Worm (Caenorhabditis elegans): Measurements from ENCODE around the gene sma-6.
A peak's percentile ranks its signal among the peaks of the same experiment; 100 is the strongest.

sma-6 gene

DNA sequence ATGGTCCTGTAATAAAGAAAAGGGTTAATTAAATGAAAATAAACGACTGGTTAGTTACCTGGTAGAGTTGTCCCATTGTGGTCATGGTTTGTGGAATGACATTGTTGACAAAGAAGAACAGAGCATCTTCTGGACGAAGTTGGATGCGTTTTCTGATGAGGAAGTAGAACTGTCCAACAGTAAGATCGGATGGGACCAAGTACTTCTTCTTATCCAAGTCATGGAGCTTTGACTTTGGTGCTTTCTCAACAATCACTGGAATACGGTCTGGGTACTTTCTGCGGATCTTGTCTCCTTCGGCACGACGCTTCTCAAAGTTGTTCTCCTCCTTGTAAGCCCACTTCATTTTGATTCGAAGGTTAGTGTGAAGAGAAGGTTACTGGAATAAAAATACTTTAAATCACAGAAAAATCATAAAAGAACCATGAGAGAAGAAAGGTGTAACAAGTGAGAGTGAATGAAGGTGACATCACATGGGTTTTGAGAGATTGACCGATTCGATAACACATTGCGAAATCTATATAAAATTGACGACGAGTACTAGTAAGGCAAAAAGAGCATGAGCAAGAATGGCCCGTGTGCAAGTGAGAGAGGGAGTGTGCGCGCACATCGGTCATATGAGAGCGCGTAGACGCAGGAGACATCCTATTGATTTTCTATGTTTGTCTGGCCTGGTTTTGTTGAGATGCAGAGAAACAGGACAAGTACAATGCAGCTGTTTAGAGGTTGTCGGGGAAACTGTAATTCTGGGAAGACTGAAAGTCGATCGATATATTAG, 23.2 kb downstream of the sma-6 start, which contains the start of gene lgg-1:
Gene lgg-1, minus strand, starts transcription at position 379 of the 778 bp plus-strand sequence.
- TF ChIP-seq unc-62 (GFP tag; optimal IDR thresholded peaks at IDR 0.05) = no peak

DNA sequence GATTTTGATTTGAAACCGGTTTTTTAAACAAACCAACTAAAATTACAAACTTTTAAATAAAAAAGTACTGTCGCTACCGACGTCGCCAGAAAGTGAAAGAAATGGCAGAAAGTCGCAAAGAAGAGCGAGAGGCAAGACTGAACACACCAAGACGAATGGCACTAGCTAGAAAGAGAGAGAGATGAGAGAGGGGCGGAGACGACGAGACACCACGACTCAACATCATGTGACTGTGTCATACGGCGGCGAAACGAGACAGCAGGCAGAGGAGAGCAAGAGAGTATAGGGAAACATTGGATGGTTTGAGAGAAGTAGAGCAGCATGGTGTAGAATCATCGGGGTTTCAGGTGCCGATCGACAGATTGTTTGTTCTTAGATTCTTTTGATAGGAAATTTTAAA, 24.1 kb downstream of the sma-6 start:
- peak; percentile 39 for TF ChIP-seq unc-62 (GFP tag; optimal IDR thresholded peaks at IDR 0.05)

DNA sequence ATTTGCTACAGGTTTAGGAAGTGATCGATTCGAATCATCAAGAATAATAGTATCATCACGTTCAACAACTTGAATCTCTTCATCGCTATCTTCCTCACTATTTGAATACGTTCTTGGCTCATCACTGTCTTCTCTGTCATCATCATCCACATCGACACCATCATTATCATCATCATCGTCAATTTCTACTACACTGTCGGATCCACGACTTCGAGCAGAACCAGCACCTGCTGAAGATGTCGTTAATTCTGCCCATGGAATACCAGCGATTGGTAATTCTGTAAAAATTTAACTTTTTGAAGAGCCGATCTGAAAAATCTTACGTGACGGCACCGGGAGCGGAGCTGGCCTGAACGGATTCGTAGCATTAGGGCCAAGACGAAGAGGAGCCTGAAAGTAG, 25.7 kb downstream of the sma-6 start:
- no peak for TF ChIP-seq unc-62 (GFP tag; optimal IDR thresholded peaks at IDR 0.05)

DNA sequence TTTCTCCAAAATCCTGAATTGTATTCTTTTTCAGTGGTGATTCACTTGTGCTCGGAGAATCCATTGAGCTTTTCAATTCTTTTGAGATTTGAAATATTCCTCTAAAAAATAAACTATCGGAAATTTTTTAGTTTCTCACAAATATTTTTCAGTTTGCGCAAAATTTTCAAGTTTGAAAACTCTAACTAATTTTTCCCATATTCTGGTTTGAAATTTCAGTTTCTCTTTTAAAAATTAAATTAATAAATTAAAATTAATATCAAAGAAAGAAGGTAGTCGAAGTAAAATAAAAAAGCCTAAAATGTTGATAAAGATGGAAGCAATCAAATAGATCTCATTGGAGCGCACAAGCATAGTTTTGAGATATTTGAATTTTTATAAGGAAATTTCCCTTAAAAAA, 27.6 kb downstream of the sma-6 start, which contains the start of gene C32D5.10:
Gene C32D5.10, minus strand, starts transcription at position 101 of the 400 bp plus-strand sequence.
- no peak for TF ChIP-seq unc-62 (GFP tag; optimal IDR thresholded peaks at IDR 0.05)

DNA sequence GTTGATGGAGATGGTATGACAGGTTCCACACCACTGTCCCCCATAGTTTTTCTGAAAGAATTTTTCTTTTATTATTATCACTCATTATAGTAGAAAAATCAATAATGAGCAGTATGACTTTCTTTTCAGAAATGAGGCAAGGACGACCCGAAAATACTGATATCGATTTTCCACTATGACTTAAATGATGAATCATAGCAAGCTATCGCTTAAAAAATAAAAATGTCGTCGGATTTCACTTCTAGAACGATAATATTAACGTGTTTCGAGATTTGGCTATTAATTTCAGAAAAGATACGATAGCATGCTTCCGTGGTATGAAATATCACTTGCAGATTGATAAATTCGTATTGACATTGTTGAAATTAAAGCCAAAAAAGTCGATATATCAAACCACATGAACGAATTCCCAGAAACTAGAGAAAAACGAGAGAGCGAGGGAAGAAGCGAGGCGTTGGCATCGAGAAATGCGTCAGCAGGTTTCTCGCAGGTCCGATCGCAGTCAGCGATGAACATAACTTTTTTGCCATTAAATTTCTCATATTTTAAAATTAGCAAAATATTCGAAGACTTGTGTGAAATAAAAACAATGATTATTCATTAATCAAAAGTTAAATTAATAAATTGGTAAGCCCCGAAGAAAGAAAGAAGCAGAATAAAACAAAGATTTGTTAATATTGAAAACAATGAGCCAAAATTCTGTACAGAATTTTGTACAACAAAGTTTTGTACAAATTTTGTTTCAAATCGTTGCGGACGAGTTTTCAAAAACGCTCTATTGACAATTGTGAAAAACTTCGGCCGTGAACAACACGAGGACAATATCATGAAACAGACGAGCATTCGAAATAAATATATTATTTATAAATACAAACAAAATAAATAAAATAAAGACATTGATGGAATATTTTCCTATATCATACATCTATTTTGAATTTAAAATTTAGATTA, 31.4 kb downstream of the sma-6 start, which contains the start of gene C32D5.11:
Gene C32D5.11, minus strand, starts transcription at position 51 of the 951 bp plus-strand sequence.
- TF ChIP-seq unc-62 (GFP tag; optimal IDR thresholded peaks at IDR 0.05) = no peak

DNA sequence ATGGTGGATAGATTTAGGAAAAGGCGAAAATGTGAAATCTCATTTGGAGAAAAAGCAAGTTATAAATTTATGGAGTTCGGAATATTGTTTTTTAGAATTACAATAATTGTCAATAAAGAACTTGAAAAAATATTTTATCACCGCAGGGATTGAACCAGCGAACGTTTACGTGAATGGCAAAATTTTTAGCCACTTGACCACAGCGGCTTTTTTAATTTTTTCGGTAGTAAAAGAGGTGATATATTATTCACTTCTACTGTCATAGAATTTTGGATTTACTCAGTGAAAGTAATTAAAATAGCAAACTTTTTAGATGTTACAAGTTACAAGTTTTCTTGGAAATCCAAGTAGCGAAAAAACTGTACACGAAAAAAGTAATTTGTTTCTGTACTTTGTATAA, 33.9 kb downstream of the sma-6 start:
- no peak for TF ChIP-seq unc-62 (GFP tag; optimal IDR thresholded peaks at IDR 0.05)

DNA sequence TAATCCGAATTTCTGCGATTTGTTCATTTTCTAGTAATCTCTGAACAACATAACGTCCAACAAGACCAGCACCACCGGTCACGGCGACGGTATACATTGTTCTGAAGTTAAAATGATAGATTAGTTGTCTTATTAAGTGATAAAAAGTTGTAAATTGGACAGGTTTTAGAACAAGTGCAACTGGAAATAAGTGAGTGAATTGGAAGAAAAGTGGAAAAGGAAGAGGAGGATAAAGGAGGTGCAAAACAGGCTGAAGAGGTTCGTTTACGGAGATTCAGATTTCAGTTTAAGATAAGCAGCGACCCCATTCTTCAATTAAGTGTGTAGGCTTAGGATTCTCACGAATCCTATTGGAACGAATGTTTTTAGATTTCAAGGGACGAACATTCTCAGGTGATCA, 34.6 kb downstream of the sma-6 start, which contains the start of gene C32D5.12:
Gene C32D5.12, minus strand, starts transcription at position 101 of the 400 bp plus-strand sequence.
- no peak for TF ChIP-seq unc-62 (GFP tag; optimal IDR thresholded peaks at IDR 0.05)

DNA sequence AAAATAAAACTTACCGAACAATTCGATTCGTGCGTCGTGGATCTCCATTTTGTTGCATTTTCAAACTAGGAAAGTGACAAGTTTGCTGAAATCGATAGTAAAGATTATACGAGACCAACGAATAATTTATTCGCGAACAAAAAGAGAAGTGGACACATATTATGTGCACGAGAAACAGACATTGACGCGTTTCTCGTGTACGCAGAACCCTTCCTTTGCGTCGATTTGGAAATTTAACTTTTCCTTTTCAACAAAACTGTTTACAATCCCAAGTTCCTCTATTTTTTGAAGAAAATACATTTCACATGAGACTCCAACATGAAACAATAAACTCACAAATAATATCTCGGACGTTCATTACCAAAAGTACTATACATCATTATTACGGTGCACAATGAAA, 36.5 kb downstream of the sma-6 start, which contains the start of gene K10B2.4:
Gene K10B2.4, minus strand, starts transcription at position 138 of the 400 bp plus-strand sequence.
- no peak for TF ChIP-seq unc-62 (GFP tag; optimal IDR thresholded peaks at IDR 0.05)

DNA sequence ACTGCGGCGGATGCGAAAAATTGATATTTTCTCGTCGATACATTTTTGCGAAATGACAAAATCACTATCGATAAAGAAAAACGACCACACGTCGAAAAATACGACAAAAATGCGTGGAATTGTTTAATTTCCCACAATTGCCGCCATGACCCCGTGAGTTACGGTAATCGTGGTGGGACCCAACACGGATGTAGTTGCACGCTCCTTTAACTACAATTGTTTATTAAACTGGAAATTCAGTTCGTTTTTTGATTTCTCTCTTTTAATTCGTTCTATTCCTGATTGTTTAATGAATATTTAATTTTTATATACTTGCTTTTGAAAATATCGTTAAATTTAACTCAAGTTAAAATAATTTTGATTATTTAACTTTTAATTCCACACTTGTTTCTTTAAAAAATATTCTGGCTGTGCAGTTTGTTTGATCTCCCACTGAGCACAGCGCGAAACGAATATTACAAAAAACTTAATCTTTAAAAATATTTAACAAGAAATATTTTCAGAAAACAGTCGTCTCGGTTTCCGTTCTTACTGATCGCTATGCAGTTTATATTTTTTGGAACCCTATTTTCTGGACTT, 41.0 kb downstream of the sma-6 start, which contains the start of the genes ani-2 and clec-88:
Gene ani-2, minus strand, starts transcription at position 131 of the 579 bp plus-strand sequence.
Gene clec-88, plus strand, starts transcription at position 486 of the 579 bp plus-strand sequence.
- no peak for TF ChIP-seq unc-62 (GFP tag; optimal IDR thresholded peaks at IDR 0.05)

DNA sequence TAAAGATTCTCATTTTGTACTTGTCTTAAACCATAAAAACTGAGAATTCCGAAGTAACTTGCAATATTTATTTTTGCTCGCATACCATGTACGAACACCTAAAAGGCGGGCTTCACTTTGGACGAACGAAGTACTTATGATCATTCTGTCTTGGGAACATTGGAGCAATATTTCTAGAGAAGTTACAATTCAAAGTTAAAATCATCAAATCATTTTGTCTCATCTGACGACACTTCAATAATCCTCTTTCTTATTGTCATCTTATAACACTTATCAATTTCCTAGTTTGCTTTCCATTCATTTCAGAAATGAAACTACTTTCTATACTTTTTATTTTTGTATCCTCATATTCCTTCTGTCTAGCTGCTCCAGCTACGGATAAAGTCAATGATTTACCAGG, 42.4 kb downstream of the sma-6 start, which contains the start of gene ctsa-4.1:
Gene ctsa-4.1, plus strand, starts transcription at position 301 of the 400 bp plus-strand sequence.
- no peak for TF ChIP-seq unc-62 (GFP tag; optimal IDR thresholded peaks at IDR 0.05)

DNA sequence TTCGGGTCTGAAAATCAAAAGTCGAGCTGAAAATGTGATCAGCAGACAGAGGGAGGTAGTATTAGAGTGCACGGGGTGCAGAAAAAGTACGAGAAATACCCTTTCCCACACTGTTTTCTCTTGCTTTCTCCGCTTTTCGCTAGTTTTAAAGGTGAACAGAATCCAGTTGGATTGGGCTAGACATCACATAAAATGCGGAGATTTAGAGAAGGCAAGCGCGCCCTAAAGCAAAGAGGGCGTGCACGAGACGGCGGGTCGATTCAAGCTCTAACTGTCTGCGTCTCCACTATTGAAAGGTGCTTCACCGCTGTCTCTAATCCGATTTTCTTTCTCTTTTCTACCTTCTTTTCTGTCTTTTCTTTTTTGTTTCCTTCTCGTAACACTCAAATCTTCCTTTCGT, 45.8 kb downstream of the sma-6 start:
- no peak for TF ChIP-seq unc-62 (GFP tag; optimal IDR thresholded peaks at IDR 0.05)

DNA sequence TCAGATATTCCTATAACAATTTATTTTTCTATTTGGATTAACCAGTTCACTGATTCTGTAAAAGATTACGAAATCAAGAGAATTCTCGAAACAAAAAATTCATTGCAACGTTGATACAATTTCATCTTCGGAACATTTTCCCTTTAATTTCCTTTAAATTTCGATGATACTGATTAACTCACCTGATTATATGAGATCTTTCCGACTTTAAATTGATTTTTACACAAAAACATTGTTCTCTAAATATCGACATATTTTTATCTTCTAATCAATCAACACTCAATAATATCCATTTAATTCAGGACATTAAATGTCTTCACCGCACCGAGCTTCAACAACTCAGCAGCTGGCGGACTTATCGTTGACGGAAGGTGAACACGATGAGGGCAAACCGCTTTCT, 46.7 kb downstream of the sma-6 start, which contains the start of gene lin-23:
Gene lin-23, plus strand, starts transcription at position 301 of the 400 bp plus-strand sequence.
- TF ChIP-seq unc-62 (GFP tag; optimal IDR thresholded peaks at IDR 0.05) = no peak

DNA sequence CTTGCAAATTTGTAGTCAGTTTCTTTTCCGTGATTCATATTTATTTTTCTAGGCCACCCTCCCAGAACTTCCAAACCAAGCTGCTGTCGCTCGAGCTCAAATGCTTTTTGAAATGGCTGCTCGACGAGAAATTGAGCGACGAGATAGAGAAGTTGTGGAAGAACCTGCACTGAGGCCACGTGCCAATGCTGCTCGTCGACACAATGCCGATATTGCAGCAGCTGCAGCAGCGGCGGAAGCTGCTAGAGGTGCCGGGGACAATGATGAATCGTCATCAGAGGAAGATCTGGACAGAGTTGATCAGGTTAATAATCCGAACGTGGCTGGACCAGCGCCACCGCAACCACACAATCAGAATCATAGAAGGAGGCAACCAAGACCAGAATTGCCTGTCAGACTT, 49.1 kb downstream of the sma-6 start:
- no peak for TF ChIP-seq unc-62 (GFP tag; optimal IDR thresholded peaks at IDR 0.05)

DNA sequence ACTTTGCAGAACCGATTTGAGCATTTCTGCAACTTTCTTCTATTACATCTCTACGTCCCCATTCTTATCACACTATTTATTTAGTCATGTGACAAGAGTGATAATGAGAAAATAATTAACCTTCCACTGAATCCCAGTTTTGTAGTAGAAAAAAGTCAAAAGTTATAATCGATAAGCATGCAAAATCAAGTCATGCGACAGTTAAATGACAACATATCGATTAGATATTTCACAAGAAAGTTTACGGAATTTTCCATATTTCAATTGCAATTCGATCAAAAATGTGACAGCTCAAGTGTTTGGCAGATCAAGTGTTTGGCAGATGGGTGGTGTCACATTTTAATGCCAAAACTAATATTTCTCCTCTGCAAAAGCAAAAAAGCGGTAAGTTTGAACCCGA, 50.4 kb downstream of the sma-6 start:
- TF ChIP-seq unc-62 (GFP tag; optimal IDR thresholded peaks at IDR 0.05) = no peak

DNA sequence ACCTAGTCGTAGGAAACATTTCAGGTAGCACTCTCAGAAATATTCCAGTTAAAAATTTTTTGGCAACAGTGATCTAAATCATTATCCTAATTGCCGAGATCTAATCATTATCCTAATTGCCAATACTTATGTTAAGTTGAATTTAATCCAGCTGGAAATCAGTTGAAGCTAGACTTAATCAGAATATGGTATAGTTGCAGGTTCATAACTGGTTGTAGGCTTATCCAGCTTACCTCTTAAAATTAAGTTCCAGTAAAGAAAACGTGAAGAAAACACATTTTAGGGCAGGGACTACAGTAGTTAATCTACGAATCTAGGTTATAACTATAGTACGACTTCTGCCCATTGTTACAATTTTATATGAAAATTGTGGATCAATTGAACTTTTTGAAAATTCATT, 52.4 kb downstream of the sma-6 start:
- no peak for TF ChIP-seq unc-62 (GFP tag; optimal IDR thresholded peaks at IDR 0.05)

Measured in whole organism, dauer.